Fruit fly (Drosophila melanogaster) whole organism, prepupa: ENCODE data around the gene CG6659.

Experiments used
- Blimp-1 ChIP-seq: fragments of 200-800 bp; sonication (Bioruptor generic); optimal IDR thresholded peaks from 3 replicates; lab custom pipeline; 2017; ENCODE audit warnings: missing biosample characterization, missing genetic modification characterization, mild to moderate bottlenecking, moderate library complexity, missing genetic modification reagents
- CG10631 ChIP-seq: fragments of 200-800 bp; sonication (Bioruptor generic); optimal IDR thresholded peaks from 2 replicates; lab custom pipeline; 2016; ENCODE audit warnings: missing biosample characterization, missing genetic modification characterization
- CG11294 ChIP-seq: fragments of 200-800 bp; sonication (Bioruptor generic); IDR thresholded peaks from 2 replicates; pipeline ENCODE4 v1.3.6; 2022; ENCODE audit warnings: missing biosample characterization, missing genetic modification characterization
- CG11902 ChIP-seq: fragments of 200-800 bp; sonication (Bioruptor generic); optimal IDR thresholded peaks from 3 replicates; lab custom pipeline; 2016; ENCODE audit warnings: missing biosample characterization, missing genetic modification characterization
- CG1621 ChIP-seq: fragments of 200-800 bp; sonication (Bioruptor generic); optimal IDR thresholded peaks from 3 replicates; lab custom pipeline; 2018; ENCODE audit warnings: missing biosample characterization, mild to moderate bottlenecking, missing genetic modification characterization
- CG31627 ChIP-seq: fragments of 200-800 bp; sonication (Bioruptor generic); optimal IDR thresholded peaks from 3 replicates; lab custom pipeline; 2016; ENCODE audit warnings: missing biosample characterization, missing genetic modification characterization
- CG32006 ChIP-seq: fragments of 200-800 bp; sonication (Bioruptor generic); optimal IDR thresholded peaks from 3 replicates; lab custom pipeline; 2017; ENCODE audit warnings: missing biosample characterization, mild to moderate bottlenecking, missing genetic modification characterization
- CG6163 ChIP-seq: fragments of 200-800 bp; sonication (Bioruptor generic); IDR thresholded peaks from 3 replicates; pipeline ENCODE4 v1.3.6; 2022; ENCODE audit warnings: missing biosample characterization, missing genetic modification characterization
- CG6276 ChIP-seq: fragments of 200-800 bp; sonication (Bioruptor generic); optimal IDR thresholded peaks from 2 replicates; lab custom pipeline; 2017; ENCODE audit warnings: missing biosample characterization, mild to moderate bottlenecking, missing genetic modification characterization
- CG6808 ChIP-seq: fragments of 200-800 bp; sonication (Bioruptor generic); optimal IDR thresholded peaks from 3 replicates; lab custom pipeline; 2017; ENCODE audit warnings: missing biosample characterization, missing genetic modification characterization, mild to moderate bottlenecking, moderate library complexity, missing genetic modification reagents
- CG9139 ChIP-seq: fragments of 200-800 bp; sonication (Bioruptor generic); optimal IDR thresholded peaks from 3 replicates; lab custom pipeline; 2017; ENCODE audit warnings: missing biosample characterization, mild to moderate bottlenecking, missing genetic modification characterization
- Eip78C ChIP-seq: fragments of 200-800 bp; sonication (Bioruptor generic); peaks from one replicate; lab custom pipeline; 2016; ENCODE audit warnings: missing biosample characterization, missing genetic modification characterization
- Ets21C ChIP-seq: fragments of 200-800 bp; sonication (Bioruptor generic); optimal IDR thresholded peaks from 3 replicates; lab custom pipeline; 2016; ENCODE audit warnings: missing biosample characterization, missing genetic modification characterization
- Ets96B ChIP-seq: fragments of 200-800 bp; optimal IDR thresholded peaks from 2 replicates; lab custom pipeline; 2019; ENCODE audit warnings: missing biosample characterization, mild to moderate bottlenecking, missing genetic modification characterization, moderate library complexity
- Gug ChIP-seq: fragments of 200-800 bp; sonication (Bioruptor generic); IDR thresholded peaks from 2 replicates; pipeline ENCODE4 v1.3.6; 2022; ENCODE audit warnings: missing biosample characterization, missing genetic modification characterization
- Met ChIP-seq: fragments of 200-800 bp; sonication (Bioruptor generic); optimal IDR thresholded peaks from 3 replicates; lab custom pipeline; 2016; ENCODE audit warnings: missing biosample characterization, missing genetic modification characterization
- Sox102F ChIP-seq: fragments of 200-800 bp; sonication (Bioruptor generic); optimal IDR thresholded peaks from 2 replicates; lab custom pipeline; 2016; ENCODE audit warnings: missing biosample characterization, mild to moderate bottlenecking, missing genetic modification characterization
- Sox14 ChIP-seq: fragments of 200-800 bp; sonication (Bioruptor generic); optimal IDR thresholded peaks from 3 replicates; lab custom pipeline; 2016; ENCODE audit warnings: missing biosample characterization, missing genetic modification characterization
- acj6 ChIP-seq: fragments of 200-800 bp; sonication (Bioruptor generic); optimal IDR thresholded peaks from 3 replicates; lab custom pipeline; 2016; ENCODE audit warnings: missing biosample characterization, missing genetic modification characterization
- dsx ChIP-seq: fragments of 200-800 bp; optimal IDR thresholded peaks from 3 replicates; lab custom pipeline; 2019; ENCODE audit warnings: missing biosample characterization, mild to moderate bottlenecking, missing genetic modification characterization, moderate library complexity; ENCODE audit not compliant: poor library complexity, severe bottlenecking
- eg ChIP-seq: fragments of 200-800 bp; sonication (Bioruptor generic); IDR thresholded peaks from 3 replicates; pipeline ENCODE4 v1.3.6; 2022; ENCODE audit warnings: missing biosample characterization, missing genetic modification characterization
- esn ChIP-seq: fragments of 200-800 bp; sonication (Bioruptor generic); optimal IDR thresholded peaks from 2 replicates; lab custom pipeline; 2016; ENCODE audit warnings: missing biosample characterization, mild to moderate bottlenecking, missing genetic modification characterization, moderate library complexity
- fd59A ChIP-seq: fragments of 200-800 bp; sonication (Bioruptor generic); optimal IDR thresholded peaks from 2 replicates; lab custom pipeline; 2017; ENCODE audit warnings: missing biosample characterization, mild to moderate bottlenecking, missing genetic modification characterization, missing genetic modification reagents
- net ChIP-seq: fragments of 200-800 bp; sonication (Bioruptor generic); optimal IDR thresholded peaks from 3 replicates; lab custom pipeline; 2016; ENCODE audit warnings: missing biosample characterization, missing genetic modification characterization
- pdm3 ChIP-seq: fragments of 200-800 bp; sonication (Bioruptor generic); optimal IDR thresholded peaks from 3 replicates; lab custom pipeline; 2016; ENCODE audit warnings: missing biosample characterization, missing genetic modification characterization
- salr ChIP-seq, 2 experiments: fragments of 200-800 bp; sonication (Bioruptor generic); optimal IDR thresholded peaks; 3 replicates each; lab custom pipeline; 2016 to 2018; ENCODE audit warnings: missing biosample characterization in 2 of 2, missing genetic modification characterization in 2 of 2, mild to moderate bottlenecking in 1 of 2
- spab ChIP-seq: fragments of 200-800 bp; sonication (Bioruptor generic); optimal IDR thresholded peaks from 2 replicates; lab custom pipeline; 2017; ENCODE audit warnings: missing biosample characterization, mild to moderate bottlenecking, missing genetic modification characterization, missing genetic modification reagents
- ss ChIP-seq, 2 experiments: fragments of 200-800 bp; sonication (Bioruptor generic); optimal IDR thresholded peaks; 2 replicates in 1 of 2; 3 replicates in 1 of 2; lab custom pipeline; 2017 to 2018; ENCODE audit warnings: mild to moderate bottlenecking in 2 of 2, missing biosample characterization in 2 of 2, missing genetic modification characterization in 2 of 2, moderate library complexity in 1 of 2
- svp ChIP-seq: fragments of 200-800 bp; sonication (Bioruptor generic); peaks from one replicate; lab custom pipeline; 2016; ENCODE audit warnings: missing biosample characterization, missing genetic modification characterization

Gene CG6659

dm6 chrX:18657012-18657411 is at the start of gene CG6659:
Gene CG6659, minus strand, starts transcription at chrX:18657286.
- TF ChIP-seq CG1621, result peak; percentile 17
- TF ChIP-seq Blimp-1 (GFP tag; lab: Kevin White, UChicago), result no peak
- no peak for TF ChIP-seq Ets96B (tag; lab: Kevin White, UChicago)
- 0 out of 3 replicates have a peak, but pooled peaks have one; percentile 14 for TF ChIP-seq eg (GFP tag; lab: Robert Waterston, UW)

- TF ChIP-seq svp (GFP tag; lab: Kevin White, UChicago) (peak; percentile 53), Met (GFP tag; lab: Kevin White, UChicago) (no peak), CG6163 (GFP tag; lab: Robert Waterston, UW) (0 out of 3 replicates have a peak, but pooled peaks have one; percentile 8)
Observed at dm6 chrX:18703875-18704274, 46.8 kb upstream of the CG6659 start.

dm6 chrX:18702245-18702644 is 45.2 kb upstream of the CG6659 start:
- TF ChIP-seq Eip78C (peak; percentile 32), acj6 (GFP tag; lab: Kevin White, UChicago) (no peak), dsx (GFP tag; lab: Kevin White, UChicago) (no peak), pdm3 (GFP tag; lab: Kevin White, UChicago) (no peak), CG11902 (GFP tag; lab: Kevin White, UChicago) (no peak), Gug (GFP tag; lab: Robert Waterston, UW) (no peak), CG31627 (no peak)

dm6 chrX:18701752-18702151 is 44.7 kb upstream of the CG6659 start:
- TF ChIP-seq CG6808 (GFP tag; lab: Kevin White, UChicago) (peak; percentile 45), ss (GFP tag; optimal IDR thresholded peaks at IDR 0.05; lab: Kevin White, UChicago) (peak in 1 of 2 experiments; percentile 71), CG6163 (GFP tag; lab: Robert Waterston, UW) (no peak), CG10631 (GFP tag; lab: Kevin White, UChicago) (no peak), Ets21C (GFP tag; lab: Kevin White, UChicago) (no peak), CG32006 (GFP tag; lab: Kevin White, UChicago) (no peak), CG6276 (no peak), esn (no peak), fd59A (no peak), net (no peak), Met (GFP tag; lab: Kevin White, UChicago) (no peak), Blimp-1 (GFP tag; lab: Kevin White, UChicago) (no peak), CG1621 (peak; percentile 23), Sox14 (GFP tag; lab: Kevin White, UChicago) (no peak)

dm6 chrX:18700586-18700985 is 43.5 kb upstream of the CG6659 start:
- TF ChIP-seq Sox102F (GFP tag; lab: Kevin White, UChicago) (no peak), Met (GFP tag; lab: Kevin White, UChicago) (no peak), Ets96B (tag; lab: Kevin White, UChicago) (no peak), ss (GFP tag; optimal IDR thresholded peaks at IDR 0.05; lab: Kevin White, UChicago) (no peak), salr (GFP tag; optimal IDR thresholded peaks at IDR 0.05; lab: Kevin White, UChicago) (no peak), fd59A (no peak)

dm6 chrX:18699268-18700140 is 42.4 kb upstream of the CG6659 start:
- TF ChIP-seq CG6163 (GFP tag; lab: Robert Waterston, UW), result 0 out of 3 replicates have a peak, but pooled peaks have one; percentile 7
- TF ChIP-seq CG11294, result no peak
- TF ChIP-seq dsx (GFP tag; lab: Kevin White, UChicago), result peak; percentile 20
- no peak for TF ChIP-seq CG31627
- TF ChIP-seq CG6808 (GFP tag; lab: Kevin White, UChicago), result peak; percentile 28
- TF ChIP-seq ss (GFP tag; optimal IDR thresholded peaks at IDR 0.05; lab: Kevin White, UChicago), result peak; percentile 41 to 51
- TF ChIP-seq Eip78C, result peak; percentile 34
- peak; percentile 32 for TF ChIP-seq spab (GFP tag; lab: Kevin White, UChicago)
- TF ChIP-seq CG9139 (GFP tag; lab: Kevin White, UChicago), result peak; percentile 43
